Worm (Caenorhabditis elegans): ENCODE measurements around the gene T27A10.6.

- TF ChIP-seq ces-1 (GFP tag; optimal IDR thresholded peaks at IDR 0.05) (no peak), dve-1 (tag; optimal IDR thresholded peaks at IDR 0.05; ENCODE audit: insufficient read depth) (no peak), R02D3.7 (tag; optimal IDR thresholded peaks at IDR 0.05) (no peak), unc-130 (GFP tag; optimal IDR thresholded peaks at IDR 0.05) (no peak), lin-1 (GFP tag; IDR thresholded peaks at IDR 0.05) (no peak), madf-5 (GFP tag; IDR thresholded peaks at IDR 0.05) (no peak), mxl-2 (GFP tag; conservative IDR thresholded peaks at IDR 0.05) (no peak)
These were observed 31.9 kb upstream of the T27A10.6 start, which contains the start of gene vep-2 for ce11 chrX:3628016-3628415.
